Worm (Caenorhabditis elegans) whole organism, L4/young adult: ENCODE data around the gene sru-11.
"Not testable (repeated sequence)": the region's sequence is repeated elsewhere in the genome, so short reads cannot be mapped to it uniquely, and the experiment has no call there.

Experiments
- W03F9.2 ChIP-seq: fragments of 150-350 bp; optimal IDR thresholded peaks from 2 replicates; lab custom pipeline; 2014; ENCODE audit warnings: missing biosample characterization, missing genetic modification characterization
- dao-5 ChIP-seq: sonication (generic microtip); optimal IDR thresholded peaks from 2 replicates; lab custom pipeline; 2016; ENCODE audit warnings: missing genotype, missing genetic modification characterization, moderate library complexity, missing compliant biosample characterization
- him-1 ChIP-seq: sonication (generic microtip); optimal IDR thresholded peaks from 2 replicates; lab custom pipeline; 2016; ENCODE audit warnings: missing genotype, missing genetic modification reagents, missing genetic modification characterization, missing compliant biosample characterization

Gene sru-11

DNA sequence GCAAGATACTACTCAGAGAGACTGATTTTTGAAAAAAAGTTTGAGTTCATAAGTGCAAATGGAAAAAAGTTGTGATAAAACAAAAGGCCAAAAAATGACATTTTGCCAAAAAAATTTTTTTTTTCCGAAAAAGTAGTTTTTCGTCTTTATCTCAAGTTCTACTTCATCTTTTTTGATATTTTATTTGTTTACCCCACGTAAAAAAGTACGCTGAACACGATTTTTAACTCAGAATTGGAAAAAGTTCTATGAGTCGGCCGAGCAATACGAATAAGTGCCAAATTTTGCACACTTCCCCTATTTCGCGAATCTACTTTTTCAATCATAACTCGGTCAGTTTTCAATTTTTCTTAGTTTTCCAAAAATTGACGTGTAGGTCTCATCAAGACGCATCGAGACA, 5.8 kb upstream of the sru-11 start, which contains the start of gene sru-16:
TSS of gene sru-16 (plus strand) at position 301 of the 400 bp plus-strand sequence.
- not testable (repeated sequence) for TF ChIP-seq him-1, W03F9.2, dao-5 (tag; lab: Kevin White, UChicago)

DNA sequence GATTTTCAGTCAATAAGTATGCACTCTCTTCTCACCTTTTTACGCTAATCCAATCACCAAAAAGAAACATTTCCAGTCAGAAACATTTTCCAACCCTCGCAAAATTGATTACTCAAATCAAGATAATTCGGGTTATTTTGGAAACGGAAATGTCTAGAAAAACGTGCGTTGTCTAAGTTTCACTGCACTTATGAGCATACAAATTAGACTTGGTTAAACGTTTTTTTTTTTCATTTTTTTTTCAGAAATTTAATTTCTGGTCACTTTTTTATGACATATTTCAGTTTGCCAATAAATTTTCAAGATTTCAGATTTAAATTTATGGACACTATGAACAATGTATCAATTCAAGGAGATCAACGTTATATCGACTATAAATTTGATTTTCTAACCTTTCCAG, 1.8 kb upstream of the sru-11 start, which contains the start of gene sru-12:
TSS of gene sru-12 (plus strand) at position 301 of the 400 bp plus-strand sequence.
- TF ChIP-seq him-1 (tag; lab: Kevin White, UChicago) (no peak), W03F9.2 (tag; lab: Kevin White, UChicago) (no peak), dao-5 (tag; lab: Kevin White, UChicago) (no peak)

DNA sequence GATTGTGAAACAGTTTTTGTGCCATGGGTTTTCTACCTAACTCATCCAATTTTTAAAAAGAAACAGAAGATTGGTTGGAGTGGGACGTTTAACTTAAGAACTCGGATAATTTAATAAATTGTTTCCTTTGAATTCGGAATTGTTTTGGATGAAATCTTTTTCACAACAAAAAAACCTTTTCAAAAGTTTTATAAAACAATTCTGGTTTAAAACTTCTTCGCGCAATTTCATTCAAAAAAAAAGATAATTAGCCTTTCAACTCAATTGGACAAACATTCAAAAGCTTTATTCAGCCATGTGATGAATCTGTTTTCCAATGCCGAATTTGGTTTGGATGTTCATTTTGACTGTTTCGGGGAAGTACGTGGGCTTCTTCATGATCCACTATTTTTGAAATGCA, 2.4 kb downstream of the sru-11 start, which contains the start of gene Y45F10B.12:
TSS of gene Y45F10B.12 (plus strand) at position 301 of the 400 bp plus-strand sequence.
- no peak for TF ChIP-seq dao-5 (tag; lab: Kevin White, UChicago)
- TF ChIP-seq him-1 (tag; lab: Kevin White, UChicago) = no peak
- no peak for TF ChIP-seq W03F9.2 (tag; lab: Kevin White, UChicago)

DNA sequence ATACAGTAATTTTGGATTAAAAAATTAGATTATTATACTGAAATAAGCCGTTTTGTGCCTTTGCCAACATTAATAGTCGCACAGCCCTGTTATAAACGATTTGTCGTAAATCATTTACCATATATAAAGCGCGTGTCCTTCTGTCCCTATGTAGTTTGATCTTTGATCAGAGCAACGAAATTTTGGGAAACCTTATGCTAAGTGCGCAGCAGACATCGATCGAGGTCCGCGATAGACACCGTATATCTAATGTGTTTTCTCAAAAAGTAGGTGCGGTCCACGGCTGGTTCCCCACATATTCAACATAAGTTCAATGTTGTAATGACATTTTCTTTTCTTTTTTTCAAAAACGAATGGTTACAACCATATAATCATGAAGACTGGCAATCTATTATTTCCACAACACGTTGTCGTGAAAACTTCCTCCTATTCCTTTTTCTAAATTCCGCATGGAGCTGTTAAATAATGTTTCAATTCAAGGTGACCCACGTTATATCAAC, 3.8 kb downstream of the sru-11 start, which contains the start of gene sru-9:
TSS of gene sru-9 (plus strand) at position 450 of the 500 bp plus-strand sequence.
- TF ChIP-seq dao-5, him-1, W03F9.2 (tag; lab: Kevin White, UChicago): not testable (repeated sequence)

DNA sequence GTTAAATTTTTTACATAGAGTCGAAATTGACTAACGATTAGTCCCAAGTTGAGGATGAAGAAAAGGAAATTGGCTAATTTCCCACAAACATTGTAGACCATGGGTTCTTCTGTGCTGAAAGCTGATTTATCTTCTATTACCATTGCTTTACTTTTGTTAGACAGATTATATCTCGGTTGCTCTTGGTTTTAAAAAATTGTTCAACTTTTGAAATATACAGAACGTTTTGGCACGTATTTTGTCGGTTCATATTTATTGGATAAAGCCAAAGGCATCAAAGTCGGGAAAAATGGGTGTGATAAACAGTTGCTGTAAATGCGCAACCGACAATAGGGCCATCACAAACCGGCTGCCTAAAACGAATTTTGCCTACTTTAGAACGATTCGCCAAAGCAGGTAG, 6.9 kb downstream of the sru-11 start, which contains the start of gene tsp-5:
TSS of gene tsp-5 (minus strand) at position 101 of the 400 bp plus-strand sequence.
- TF ChIP-seq dao-5 (tag; lab: Kevin White, UChicago) (no peak), W03F9.2 (tag; lab: Kevin White, UChicago) (no peak), him-1 (tag; lab: Kevin White, UChicago) (no peak)

DNA sequence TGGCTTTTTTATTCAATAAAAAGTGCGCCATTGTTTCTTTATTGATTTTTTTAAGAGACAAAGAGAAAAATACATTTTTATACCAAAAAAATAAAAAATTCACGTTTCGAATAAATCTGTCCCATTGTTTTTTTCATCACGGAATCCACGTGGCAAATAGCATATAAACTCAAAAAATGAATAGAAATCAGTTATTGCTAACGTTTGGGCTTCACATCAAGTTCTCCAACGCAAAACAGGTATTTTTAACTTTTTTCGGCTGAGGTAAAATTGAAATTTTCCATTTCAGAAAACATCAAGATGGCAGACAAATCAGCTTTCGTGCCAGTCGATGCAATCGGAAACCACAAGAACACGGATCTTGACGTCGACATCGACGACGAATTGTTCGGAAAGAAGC, 8.6 kb downstream of the sru-11 start, which contains the start of gene Y45F10B.3:
TSS of gene Y45F10B.3 (plus strand) at position 301 of the 400 bp plus-strand sequence.
- TF ChIP-seq dao-5 (tag; lab: Kevin White, UChicago) = no peak

DNA sequence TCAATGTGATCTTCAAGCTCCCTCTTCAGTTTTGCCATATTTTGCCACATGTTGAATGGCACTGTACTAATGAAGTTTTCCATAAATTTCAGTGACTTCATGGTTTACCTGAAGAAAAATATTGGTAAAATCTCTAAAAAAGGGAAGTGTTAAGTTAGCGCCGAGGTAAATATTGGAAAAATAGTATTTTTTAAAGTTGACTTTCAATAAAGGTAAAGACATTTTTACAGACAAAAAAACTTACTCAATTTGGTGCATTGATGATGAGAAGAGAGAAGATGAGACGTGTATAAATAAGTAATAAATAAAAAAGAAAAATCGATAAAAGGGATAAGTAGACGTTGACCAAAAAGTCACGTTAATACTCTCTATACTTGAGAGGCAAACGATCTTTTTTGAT, 13.1 kb downstream of the sru-11 start, which contains the start of gene Y45F10B.9:
TSS of gene Y45F10B.9 (minus strand) at position 101 of the 400 bp plus-strand sequence.
- not testable (repeated sequence) for TF ChIP-seq him-1, dao-5, W03F9.2 (tag; lab: Kevin White, UChicago)

DNA sequence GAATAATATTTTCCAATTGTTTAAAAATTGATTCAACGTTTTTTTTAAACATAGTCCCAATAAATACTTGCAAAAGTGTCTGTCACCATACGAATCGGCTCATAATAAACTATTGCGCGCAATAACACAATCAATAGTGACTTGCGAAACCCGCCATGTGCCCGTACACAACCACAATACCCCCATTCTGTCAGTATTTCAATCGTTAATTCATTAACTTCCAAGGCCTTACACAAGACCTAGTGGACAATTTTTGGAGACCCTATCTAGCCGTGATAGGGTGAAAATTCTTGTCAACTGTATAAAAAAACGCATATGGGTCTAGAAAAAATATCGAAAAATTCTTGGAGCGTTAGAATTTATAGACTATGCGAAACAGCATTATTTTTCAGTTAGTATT, 15.9 kb downstream of the sru-11 start:
- TF ChIP-seq W03F9.2 (tag; lab: Kevin White, UChicago) = no peak
- TF ChIP-seq dao-5 (tag; lab: Kevin White, UChicago) = no peak

DNA sequence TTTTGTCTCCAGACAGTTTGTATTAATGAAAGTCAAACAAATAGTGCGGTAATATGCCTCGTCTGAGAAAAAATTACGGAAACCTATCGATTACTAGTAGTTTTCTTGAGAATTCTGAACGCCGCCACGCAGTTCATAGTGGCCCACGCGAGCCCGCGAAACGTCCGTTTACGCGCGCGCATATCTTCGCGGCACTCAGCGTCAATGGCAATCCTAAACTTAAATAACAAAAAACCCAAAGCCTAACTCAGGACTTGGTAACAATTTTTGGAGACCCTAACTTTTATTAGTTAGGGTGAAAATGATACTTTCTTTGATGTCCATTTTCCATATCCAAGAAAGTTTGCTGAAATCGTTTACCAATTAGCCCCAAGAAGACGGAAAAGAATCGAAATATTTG, 16.7 kb downstream of the sru-11 start:
- TF ChIP-seq dao-5 (tag; lab: Kevin White, UChicago) = no peak
- TF ChIP-seq W03F9.2 (tag; lab: Kevin White, UChicago) = no peak
- TF ChIP-seq him-1 (tag; lab: Kevin White, UChicago) = no peak

DNA sequence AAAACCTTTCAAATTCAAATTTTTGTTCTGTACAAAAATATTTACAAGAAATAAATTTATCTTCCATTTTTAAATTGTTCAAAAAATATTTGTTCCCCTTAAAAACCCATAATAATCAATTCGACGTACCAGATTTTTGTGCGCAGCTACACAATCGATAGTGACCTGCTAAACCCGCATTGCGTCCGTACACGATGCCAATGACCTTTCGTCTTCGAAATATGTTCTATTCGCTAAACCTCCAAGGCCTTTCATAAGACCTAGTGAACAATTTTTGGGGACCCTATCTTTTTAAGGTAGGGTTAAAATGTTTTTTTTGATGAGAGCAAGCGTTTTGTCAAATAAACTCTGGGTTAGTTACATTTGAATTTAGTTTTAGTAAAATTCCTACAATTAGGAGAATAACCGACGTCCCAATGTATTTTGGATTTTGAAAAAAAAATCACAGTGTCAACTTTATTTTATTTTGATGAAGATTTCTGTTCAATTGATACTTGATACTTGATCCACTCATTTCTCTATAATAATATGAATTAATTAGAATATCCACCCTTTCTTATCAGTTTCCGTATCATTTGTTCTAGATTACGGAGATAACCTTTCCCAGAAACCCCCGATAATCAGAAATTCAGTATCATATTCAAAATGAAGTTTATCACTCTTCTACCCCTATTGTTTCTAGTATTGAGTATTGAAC, 17.4 kb downstream of the sru-11 start, which contains the start of gene Y45F10B.59:
TSS of gene Y45F10B.59 (plus strand) at position 647 of the 697 bp plus-strand sequence.
- TF ChIP-seq dao-5 (tag; lab: Kevin White, UChicago) (no peak), W03F9.2 (tag; lab: Kevin White, UChicago) (no peak), him-1 (tag; lab: Kevin White, UChicago) (no peak)

DNA sequence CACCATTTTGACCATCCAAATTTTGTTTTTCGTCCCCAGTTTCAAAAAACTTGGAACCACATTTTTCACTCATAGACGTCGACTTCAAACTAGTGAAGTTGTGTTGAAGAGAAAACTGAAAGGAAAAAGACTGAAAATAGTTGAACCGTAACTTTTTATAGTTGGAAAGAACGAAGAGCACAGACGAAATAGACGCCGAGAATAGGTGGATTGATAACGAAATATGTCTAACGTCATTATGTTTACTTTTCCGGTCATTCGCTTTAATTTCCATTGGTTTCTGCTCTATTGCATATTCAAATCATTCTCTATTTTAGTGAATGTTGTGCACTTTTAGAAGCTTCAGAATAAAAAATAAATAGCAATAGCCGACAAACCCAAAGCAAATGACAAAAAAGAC, 25.0 kb downstream of the sru-11 start, which contains the start of gene C08F11.13:
TSS of gene C08F11.13 (minus strand) at position 138 of the 400 bp plus-strand sequence.
- TF ChIP-seq W03F9.2 (tag; lab: Kevin White, UChicago) (no peak), him-1 (tag; lab: Kevin White, UChicago) (no peak), dao-5 (tag; lab: Kevin White, UChicago) (no peak)

DNA sequence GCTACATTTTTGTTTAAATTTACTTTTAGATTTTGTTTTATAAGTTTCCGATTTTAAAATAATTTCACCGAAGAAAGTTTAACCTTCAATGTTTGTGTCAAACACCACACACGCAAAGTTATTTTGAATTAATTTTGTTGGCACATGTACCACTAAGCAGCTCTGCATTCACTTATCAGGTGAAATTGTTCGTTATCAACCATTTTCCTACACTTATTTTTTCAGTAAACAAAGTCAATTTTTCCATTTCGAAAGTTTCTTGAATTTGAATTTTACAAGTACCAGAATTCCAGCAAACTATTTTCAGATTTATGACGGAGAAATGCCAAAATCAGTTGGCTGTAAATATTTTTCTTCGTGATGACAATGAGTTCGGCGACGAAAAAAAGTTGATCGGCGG, 34.5 kb downstream of the sru-11 start, which contains the start of gene C08F11.3:
TSS of gene C08F11.3 (plus strand) at position 301 of the 400 bp plus-strand sequence.
- no peak for TF ChIP-seq him-1 (tag; lab: Kevin White, UChicago)
- TF ChIP-seq dao-5 (tag; lab: Kevin White, UChicago) = no peak
- TF ChIP-seq W03F9.2 (tag; lab: Kevin White, UChicago) = no peak

DNA sequence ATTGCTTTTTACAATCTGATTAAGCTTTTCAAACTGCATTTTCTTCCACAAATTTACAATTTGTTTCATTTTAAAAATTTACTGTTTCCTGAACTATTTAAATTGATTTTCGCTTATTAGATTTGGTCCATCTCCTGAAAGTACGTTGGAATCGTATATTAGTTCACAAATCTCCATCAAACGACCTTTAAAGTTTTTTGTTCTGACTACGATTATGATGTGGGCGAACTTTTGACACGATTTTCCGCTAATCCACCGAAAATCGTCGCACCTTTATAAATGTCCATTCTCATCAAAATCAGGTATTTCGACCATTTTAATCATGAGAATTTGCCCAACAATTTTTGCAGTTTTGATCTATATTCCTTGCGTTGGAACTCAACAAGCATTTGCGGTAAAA, 38.8 kb downstream of the sru-11 start, which contains the start of gene C08F11.1:
TSS of gene C08F11.1 (plus strand) at position 301 of the 400 bp plus-strand sequence.
- TF ChIP-seq him-1 (tag; lab: Kevin White, UChicago) = no peak
